Worm (Caenorhabditis elegans): ENCODE measurements around the gene mrps-17.

mrps-17 gene

ce11 chrIII:6452683-6453082 is 21.1 kb upstream of the mrps-17 start:
- TF ChIP-seq nfya-1 (tag; optimal IDR thresholded peaks at IDR 0.05; ENCODE audit: insufficient read depth): peak; percentile 39
- no peak for TF ChIP-seq nhr-77 (tag; optimal IDR thresholded peaks at IDR 0.05)
- no peak for TF ChIP-seq tbx-2 (tag; optimal IDR thresholded peaks at IDR 0.05)
- peak; percentile 8 for TF ChIP-seq ama-1 (optimal IDR thresholded peaks at IDR 0.05)
- TF ChIP-seq snpc-4 (tag; optimal IDR thresholded peaks at IDR 0.05): no peak
- peak; percentile 37 for TF ChIP-seq pha-4 (tag; optimal IDR thresholded peaks at IDR 0.05)
- TF ChIP-seq ztf-11 (tag; optimal IDR thresholded peaks at IDR 0.05): no peak
- TF ChIP-seq ceh-82 (tag; optimal IDR thresholded peaks at IDR 0.05): no peak

- no peak for TF ChIP-seq nhr-12 (tag; optimal IDR thresholded peaks at IDR 0.05)
- no peak for TF ChIP-seq nhr-77 (tag; optimal IDR thresholded peaks at IDR 0.05)
- TF ChIP-seq nhr-43 (tag; optimal IDR thresholded peaks at IDR 0.05; ENCODE audit: poor library complexity, severe bottlenecking): no peak
- TF ChIP-seq jun-1 (tag; optimal IDR thresholded peaks at IDR 0.05): no peak
- TF ChIP-seq nhr-67 (tag; optimal IDR thresholded peaks at IDR 0.05): no peak
- no peak for TF ChIP-seq ceh-9 (tag; optimal IDR thresholded peaks at IDR 0.05)
- no peak for TF ChIP-seq elt-2 (tag; optimal IDR thresholded peaks at IDR 0.05)
- TF ChIP-seq nfya-1 (tag; optimal IDR thresholded peaks at IDR 0.05; ENCODE audit: insufficient read depth): no peak
- no peak for TF ChIP-seq elt-1 (tag; optimal IDR thresholded peaks at IDR 0.05)
- no peak for TF ChIP-seq egl-27 (tag; optimal IDR thresholded peaks at IDR 0.05)
- TF ChIP-seq ZK546.5 (tag; optimal IDR thresholded peaks at IDR 0.05): no peak
- no peak for TF ChIP-seq ceh-82 (tag; optimal IDR thresholded peaks at IDR 0.05)
- no peak for TF ChIP-seq mdl-1 (tag; optimal IDR thresholded peaks at IDR 0.05)
- no peak for TF ChIP-seq pha-4 (tag; optimal IDR thresholded peaks at IDR 0.05)
- TF ChIP-seq ztf-4 (tag; optimal IDR thresholded peaks at IDR 0.05): no peak
- TF ChIP-seq unc-62 (GFP tag; optimal IDR thresholded peaks at IDR 0.05): no peak
- no peak for TF ChIP-seq ceh-28 (tag; optimal IDR thresholded peaks at IDR 0.05)
- no peak for TF ChIP-seq daf-12 (tag; optimal IDR thresholded peaks at IDR 0.05)
Observed at ce11 chrIII:6452278-6452677, 20.7 kb upstream of the mrps-17 start, which contains the start of gene set-1. Gene set-1, minus strand, starts transcription at chrIII:6452378.

ce11 chrIII:6450596-6450995 is 19.0 kb upstream of the mrps-17 start, which contains the start of gene T26A5.6:
Gene T26A5.6, minus strand, starts transcription at chrIII:6450696.
- TF ChIP-seq fkh-2 (tag; optimal IDR thresholded peaks at IDR 0.05): no peak
- no peak for TF ChIP-seq ZK546.5 (tag; optimal IDR thresholded peaks at IDR 0.05)
- no peak for TF ChIP-seq lin-39 (tag; optimal IDR thresholded peaks at IDR 0.05)
- TF ChIP-seq fkh-10 (GFP tag; optimal IDR thresholded peaks at IDR 0.05): no peak
- no peak for TF ChIP-seq R02D3.7 (tag; optimal IDR thresholded peaks at IDR 0.05)
- TF ChIP-seq snpc-4 (tag; optimal IDR thresholded peaks at IDR 0.05): no peak
- no peak for TF ChIP-seq nhr-25 (tag; optimal IDR thresholded peaks at IDR 0.05)
- TF ChIP-seq nhr-77 (tag; optimal IDR thresholded peaks at IDR 0.05): no peak
- no peak for TF ChIP-seq pqm-1 (tag; optimal IDR thresholded peaks at IDR 0.05)
- no peak for TF ChIP-seq nhr-67 (tag; optimal IDR thresholded peaks at IDR 0.05)
- no peak for TF ChIP-seq skn-1 (tag; optimal IDR thresholded peaks at IDR 0.05)
- no peak for TF ChIP-seq lin-15B (tag; optimal IDR thresholded peaks at IDR 0.05)
- TF ChIP-seq nhr-12 (tag; optimal IDR thresholded peaks at IDR 0.05): no peak
- TF ChIP-seq elt-3 (tag; optimal IDR thresholded peaks at IDR 0.05): no peak
- TF ChIP-seq ama-1 (optimal IDR thresholded peaks at IDR 0.05): no peak
- TF ChIP-seq elt-1 (tag; optimal IDR thresholded peaks at IDR 0.05): no peak
- TF ChIP-seq unc-39 (tag; optimal IDR thresholded peaks at IDR 0.05): no peak
- no peak for TF ChIP-seq tbx-2 (tag; optimal IDR thresholded peaks at IDR 0.05)
- no peak for TF ChIP-seq lsy-12 (tag; optimal IDR thresholded peaks at IDR 0.05)

ce11 chrIII:6449854-6450253 is 18.3 kb upstream of the mrps-17 start:
- no peak for TF ChIP-seq lin-39 (tag; optimal IDR thresholded peaks at IDR 0.05)
- TF ChIP-seq ztf-11 (tag; optimal IDR thresholded peaks at IDR 0.05): no peak

- TF ChIP-seq ceh-82 (tag; optimal IDR thresholded peaks at IDR 0.05) (no peak), elt-2 (tag; optimal IDR thresholded peaks at IDR 0.05) (peak; percentile 80), nhr-11 (tag; optimal IDR thresholded peaks at IDR 0.05) (peak; percentile 40), lsy-12 (tag; optimal IDR thresholded peaks at IDR 0.05) (peak; percentile 62), pha-4 (tag; optimal IDR thresholded peaks at IDR 0.05) (peak; percentile 56), tbx-2 (tag; optimal IDR thresholded peaks at IDR 0.05) (no peak), jun-1 (tag; optimal IDR thresholded peaks at IDR 0.05) (peak; percentile 9), skn-1 (tag; optimal IDR thresholded peaks at IDR 0.05) (no peak), ztf-4 (tag; optimal IDR thresholded peaks at IDR 0.05) (no peak), nhr-76 (tag; optimal IDR thresholded peaks at IDR 0.05) (no peak), lin-39 (tag; optimal IDR thresholded peaks at IDR 0.05) (no peak), nhr-67 (tag; optimal IDR thresholded peaks at IDR 0.05) (no peak), snpc-4 (tag; optimal IDR thresholded peaks at IDR 0.05) (peak; percentile 32), ama-1 (optimal IDR thresholded peaks at IDR 0.05) (no peak), fkh-10 (GFP tag; optimal IDR thresholded peaks at IDR 0.05) (no peak), daf-12 (tag; optimal IDR thresholded peaks at IDR 0.05) (no peak), mdl-1 (tag; optimal IDR thresholded peaks at IDR 0.05) (peak; percentile 53), hmg-11 (tag; optimal IDR thresholded peaks at IDR 0.05) (peak; percentile 43), mml-1 (tag; optimal IDR thresholded peaks at IDR 0.05) (no peak), fos-1 (tag; optimal IDR thresholded peaks at IDR 0.05) (no peak), lin-15B (tag; optimal IDR thresholded peaks at IDR 0.05) (no peak), elt-1 (tag; optimal IDR thresholded peaks at IDR 0.05) (no peak), aly-2 (tag; optimal IDR thresholded peaks at IDR 0.05) (no peak), elt-3 (tag; optimal IDR thresholded peaks at IDR 0.05) (no peak), R02D3.7 (tag; optimal IDR thresholded peaks at IDR 0.05) (no peak), nhr-12 (tag; optimal IDR thresholded peaks at IDR 0.05) (no peak), nhr-237 (tag; optimal IDR thresholded peaks at IDR 0.05) (no peak), nhr-77 (tag; optimal IDR thresholded peaks at IDR 0.05) (no peak), nhr-25 (tag; optimal IDR thresholded peaks at IDR 0.05) (peak; percentile 58), eor-1 (tag; optimal IDR thresholded peaks at IDR 0.05) (no peak), nfya-1 (tag; optimal IDR thresholded peaks at IDR 0.05; ENCODE audit: insufficient read depth) (peak; percentile 58), ztf-11 (tag; optimal IDR thresholded peaks at IDR 0.05) (no peak), fkh-2 (tag; optimal IDR thresholded peaks at IDR 0.05) (no peak)
Observed at ce11 chrIII:6447521-6447920, 15.9 kb upstream of the mrps-17 start.

All from whole organism, L3 larva.